Worm (Caenorhabditis elegans): Measurements from ENCODE around the gene F10D7.5.

Gene F10D7.5

DNA sequence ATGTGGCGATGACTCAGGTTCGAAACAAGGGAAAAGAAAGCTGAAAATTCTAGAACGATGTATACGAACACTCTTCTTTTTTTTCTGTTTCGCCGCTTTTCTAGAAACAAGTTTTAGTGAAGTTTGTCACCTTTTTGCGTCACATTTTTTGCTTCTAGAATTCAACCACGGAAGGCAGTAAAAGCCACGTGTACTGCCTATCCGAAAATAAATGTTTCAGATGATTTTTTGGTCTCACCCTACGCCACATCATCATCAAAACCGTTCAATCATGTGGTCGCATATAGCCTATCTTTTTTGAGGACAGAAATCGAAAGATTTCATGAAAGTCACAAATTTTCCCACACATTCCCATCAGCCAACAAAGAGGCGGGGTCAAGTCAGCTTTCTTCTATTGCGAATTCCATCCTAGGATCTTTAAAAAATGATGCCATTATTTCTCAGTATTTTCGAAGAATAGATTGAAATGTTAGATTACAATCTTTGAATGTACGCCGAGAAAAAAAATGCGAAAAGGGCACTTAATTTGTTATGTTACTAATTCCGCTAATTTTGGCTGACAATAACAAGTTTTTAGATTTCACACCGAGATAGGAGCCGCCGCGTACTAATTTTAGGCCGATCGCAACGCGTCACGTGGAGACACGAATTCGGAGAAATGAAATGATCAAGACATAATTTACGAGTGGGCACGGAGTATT, 32.6 kb upstream of the F10D7.5 start (continued):
- TF ChIP-seq skn-1 (tag; optimal IDR thresholded peaks at IDR 0.05) (no peak), alr-1 (tag; optimal IDR thresholded peaks at IDR 0.05) (no peak), unc-55 (GFP tag; optimal IDR thresholded peaks at IDR 0.05) (no peak), F13H6.1 (tag; optimal IDR thresholded peaks at IDR 0.05) (no peak), sma-9 (GFP tag; optimal IDR thresholded peaks at IDR 0.05) (peak; percentile 40), sma-9 (tag; optimal IDR thresholded peaks at IDR 0.05) (no peak)

DNA sequence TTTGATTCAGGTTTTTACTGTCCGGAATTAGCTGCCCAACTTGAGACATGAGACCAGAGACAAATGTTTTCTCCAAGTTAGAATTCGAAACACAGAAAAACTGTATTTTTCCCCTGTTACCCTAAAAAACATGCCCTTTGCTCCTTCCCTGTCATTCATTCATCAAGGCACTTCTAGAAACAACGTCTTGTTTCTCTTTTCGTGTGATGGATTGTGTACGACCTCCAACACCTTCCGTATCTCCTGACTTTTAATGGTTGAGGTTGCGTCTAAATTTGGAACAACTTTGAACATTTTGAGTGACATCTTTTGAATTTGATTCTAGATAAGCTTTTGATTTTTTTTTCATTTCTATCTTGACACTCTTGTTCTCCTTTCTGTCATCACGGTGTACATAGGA, 31.2 kb upstream of the F10D7.5 start:
- TF ChIP-seq unc-39 (tag; optimal IDR thresholded peaks at IDR 0.05), result no peak
- no peak for TF ChIP-seq ceh-16 (tag; optimal IDR thresholded peaks at IDR 0.05)
- no peak for TF ChIP-seq mdl-1 (tag; optimal IDR thresholded peaks at IDR 0.05)
- no peak for TF ChIP-seq C34F6.9 (tag; optimal IDR thresholded peaks at IDR 0.05)
- no peak for TF ChIP-seq nhr-237 (tag; optimal IDR thresholded peaks at IDR 0.05)
- no peak for TF ChIP-seq sma-9 (GFP tag; optimal IDR thresholded peaks at IDR 0.05)
- no peak for TF ChIP-seq sma-9 (tag; optimal IDR thresholded peaks at IDR 0.05)
- TF ChIP-seq ceh-82 (tag; optimal IDR thresholded peaks at IDR 0.05), result no peak
- TF ChIP-seq ztf-11 (tag; optimal IDR thresholded peaks at IDR 0.05), result no peak
- TF ChIP-seq R02D3.7 (tag; optimal IDR thresholded peaks at IDR 0.05), result no peak
- no peak for TF ChIP-seq nhr-6 (tag; optimal IDR thresholded peaks at IDR 0.05)
- TF ChIP-seq nhr-21 (tag; optimal IDR thresholded peaks at IDR 0.05), result no peak

DNA sequence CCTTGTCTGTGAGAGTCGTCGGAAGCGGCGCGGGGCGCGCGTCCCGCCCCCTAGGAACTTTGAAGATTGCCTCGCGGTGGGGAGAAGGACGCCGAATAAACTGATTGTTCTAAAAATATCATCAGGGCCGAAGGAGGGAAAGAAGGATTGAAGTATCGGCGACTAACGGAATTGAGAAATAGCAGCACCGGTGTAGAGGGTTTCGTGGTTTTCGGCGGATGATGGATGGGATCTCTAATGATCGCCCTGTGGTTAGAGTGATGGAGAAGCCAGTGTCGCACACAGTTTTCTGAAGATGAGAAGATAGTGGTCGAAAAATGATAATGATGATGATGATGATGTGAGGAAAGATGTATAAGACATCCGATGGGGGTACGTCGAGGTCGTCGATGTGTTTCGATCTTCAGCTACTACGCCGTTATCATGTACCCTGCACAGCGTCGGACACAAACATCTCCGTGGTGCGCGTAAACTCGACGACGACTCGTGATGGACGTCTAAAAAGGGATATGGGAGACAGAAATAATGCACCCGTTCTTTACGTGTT, 30.2 kb upstream of the F10D7.5 start, which contains the start of gene osm-11:
osm-11 (minus strand) TSS at position 51 of the 547 bp plus-strand sequence.
- TF ChIP-seq egl-27 (tag; optimal IDR thresholded peaks at IDR 0.05), result peak; percentile 23
- no peak for TF ChIP-seq gmeb-1 (tag; optimal IDR thresholded peaks at IDR 0.05)
- TF ChIP-seq C34F6.9 (tag; optimal IDR thresholded peaks at IDR 0.05), result no peak
- no peak for TF ChIP-seq Y55F3AM.14 (GFP tag; optimal IDR thresholded peaks at IDR 0.05)
- TF ChIP-seq ZK546.5 (tag; optimal IDR thresholded peaks at IDR 0.05), result no peak
- peak; percentile 15 for TF ChIP-seq sma-3 (GFP tag; optimal IDR thresholded peaks at IDR 0.05)
- TF ChIP-seq mab-5 (tag; optimal IDR thresholded peaks at IDR 0.05), result no peak
- TF ChIP-seq blmp-1 (tag; optimal IDR thresholded peaks at IDR 0.05; ENCODE audit: insufficient read depth), result peak; percentile 66
- TF ChIP-seq mdl-1 (tag; optimal IDR thresholded peaks at IDR 0.05), result peak in 1 of 2 experiments; percentile 3
- peak in 1 of 2 experiments; percentile 21 for TF ChIP-seq lsy-2 (tag; optimal IDR thresholded peaks at IDR 0.05)
- TF ChIP-seq lin-13 (GFP tag; optimal IDR thresholded peaks at IDR 0.05), result no peak
- peak; percentile 12 for TF ChIP-seq ztf-4 (tag; optimal IDR thresholded peaks at IDR 0.05)
- TF ChIP-seq nhr-77 (tag; optimal IDR thresholded peaks at IDR 0.05), result no peak
- peak; percentile 18 for TF ChIP-seq nhr-129 (tag; optimal IDR thresholded peaks at IDR 0.05)
- no peak for TF ChIP-seq unc-55 (GFP tag; optimal IDR thresholded peaks at IDR 0.05)
- no peak for TF ChIP-seq snpc-4 (tag; optimal IDR thresholded peaks at IDR 0.05)
- TF ChIP-seq sma-9 (GFP tag; optimal IDR thresholded peaks at IDR 0.05), result peak; percentile 94
- TF ChIP-seq sma-9 (tag; optimal IDR thresholded peaks at IDR 0.05), result no peak
- TF ChIP-seq ztf-11 (tag; optimal IDR thresholded peaks at IDR 0.05), result no peak
- no peak for TF ChIP-seq R02D3.7 (tag; optimal IDR thresholded peaks at IDR 0.05)
- no peak for TF ChIP-seq sem-4 (tag; optimal IDR thresholded peaks at IDR 0.05)
- TF ChIP-seq nhr-237 (tag; optimal IDR thresholded peaks at IDR 0.05), result no peak
- no peak for TF ChIP-seq elt-3 (tag; optimal IDR thresholded peaks at IDR 0.05)
- peak; percentile 51 for TF ChIP-seq nhr-21 (tag; optimal IDR thresholded peaks at IDR 0.05)
- no peak for TF ChIP-seq nhr-23 (tag; optimal IDR thresholded peaks at IDR 0.05)
- no peak for TF ChIP-seq nhr-10 (tag; optimal IDR thresholded peaks at IDR 0.05)

DNA sequence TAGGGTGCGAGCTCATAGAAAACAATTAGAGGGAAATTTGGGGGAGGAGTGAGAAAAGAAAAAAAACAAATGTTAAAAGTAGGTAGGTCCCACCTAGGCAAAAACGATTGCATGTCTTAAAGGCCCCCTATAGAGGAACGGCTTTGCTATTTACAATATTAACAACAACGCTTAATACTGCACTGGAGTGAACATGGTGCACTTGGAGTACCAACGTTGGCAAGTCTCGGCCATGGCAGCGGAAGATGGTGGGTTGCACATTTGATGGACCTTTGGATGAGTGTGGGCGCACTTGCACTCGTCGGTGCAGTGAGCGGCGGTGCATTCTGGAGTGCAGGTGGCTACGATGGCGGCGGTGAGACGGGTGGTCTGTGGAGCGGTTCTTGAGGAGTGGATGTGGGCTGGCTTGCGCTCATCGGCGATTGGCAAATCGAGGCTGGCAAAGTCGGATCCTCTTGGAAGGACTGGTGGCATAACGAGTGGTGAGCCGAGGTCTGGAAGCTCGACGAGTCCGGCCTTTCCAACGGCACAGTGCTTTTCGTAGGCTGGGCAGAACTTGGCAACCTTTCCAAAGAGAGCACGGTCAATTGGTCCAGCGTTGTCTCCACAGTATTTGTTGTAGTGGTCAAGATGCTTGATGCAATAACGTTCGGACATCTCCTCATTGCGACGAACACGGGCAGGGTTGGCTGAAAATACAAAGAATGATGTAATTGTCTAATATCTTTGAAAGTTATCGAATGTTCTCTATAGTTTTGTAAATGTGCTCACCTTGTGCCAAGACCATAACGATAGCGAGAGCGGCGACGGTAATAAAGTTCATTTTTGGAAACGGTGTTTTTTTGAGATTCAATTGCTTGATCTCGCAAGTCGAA, 29.4 kb upstream of the F10D7.5 start:
- TF ChIP-seq Y55F3AM.14 (GFP tag; optimal IDR thresholded peaks at IDR 0.05) (peak; percentile 27), lin-39 (tag; optimal IDR thresholded peaks at IDR 0.05) (no peak), lin-11 (tag; optimal IDR thresholded peaks at IDR 0.05) (no peak), nhr-129 (tag; optimal IDR thresholded peaks at IDR 0.05) (no peak), R02D3.7 (tag; optimal IDR thresholded peaks at IDR 0.05) (no peak), zag-1 (tag; optimal IDR thresholded peaks at IDR 0.05) (no peak), peb-1 (tag; optimal IDR thresholded peaks at IDR 0.05) (no peak), blmp-1 (tag; optimal IDR thresholded peaks at IDR 0.05; ENCODE audit: insufficient read depth) (peak; percentile 46), egl-27 (tag; optimal IDR thresholded peaks at IDR 0.05) (no peak), C34F6.9 (tag; optimal IDR thresholded peaks at IDR 0.05) (no peak), nhr-10 (tag; optimal IDR thresholded peaks at IDR 0.05) (no peak), ama-1 (optimal IDR thresholded peaks at IDR 0.05) (peak; percentile 97), nhr-21 (tag; optimal IDR thresholded peaks at IDR 0.05) (peak; percentile 84), nhr-6 (tag; optimal IDR thresholded peaks at IDR 0.05) (peak; percentile 14), lsy-2 (tag; optimal IDR thresholded peaks at IDR 0.05) (peak in 1 of 2 experiments; percentile 1), alr-1 (tag; optimal IDR thresholded peaks at IDR 0.05) (no peak), F13H6.1 (tag; optimal IDR thresholded peaks at IDR 0.05) (no peak), sma-9 (GFP tag; optimal IDR thresholded peaks at IDR 0.05) (peak; percentile 54), sma-9 (tag; optimal IDR thresholded peaks at IDR 0.05) (no peak), lin-13 (GFP tag; optimal IDR thresholded peaks at IDR 0.05) (no peak), sem-4 (tag; optimal IDR thresholded peaks at IDR 0.05) (no peak), ZK546.5 (tag; optimal IDR thresholded peaks at IDR 0.05) (no peak), ztf-4 (tag; optimal IDR thresholded peaks at IDR 0.05) (no peak)

Data from whole organism, L2 larva.